Worm (Caenorhabditis elegans) whole organism, young adult: ENCODE data around the gene F57C12.6.

ENCODE experiments used
- C06A6.2 ChIP-seq: fragments of 200-800 bp; sonication (Bioruptor generic); conservative IDR thresholded peaks from 2 replicates; pipeline ENCODE4 v1.3.6; 2022; ENCODE audit warnings: missing genetic modification characterization, missing compliant biosample characterization
- F22D6.2 ChIP-seq: sonication (generic microtip); optimal IDR thresholded peaks from 2 replicates; lab custom pipeline; 2016; ENCODE audit warnings: mild to moderate bottlenecking, missing genetic modification characterization, missing compliant biosample characterization
- F33H1.4 ChIP-seq: fragments of 200-800 bp; sonication (Bioruptor generic); IDR thresholded peaks from 2 replicates; pipeline ENCODE4 v1.3.6; 2022; ENCODE audit warnings: missing genetic modification reagents, missing genetic modification characterization, missing compliant biosample characterization
- K12H6.12 ChIP-seq: fragments of 200-800 bp; sonication (Bioruptor generic); optimal IDR thresholded peaks from 2 replicates; lab custom pipeline; 2018; ENCODE audit warnings: mild to moderate bottlenecking, missing genetic modification characterization, missing compliant biosample characterization
- Y53F4B.3 ChIP-seq: fragments of 200-800 bp; sonication (Bioruptor generic); IDR thresholded peaks from 2 replicates; pipeline ENCODE4 v1.3.6; 2022; ENCODE audit warnings: missing genetic modification reagents, missing genetic modification characterization, missing compliant biosample characterization
- Y67H2A.10 ChIP-seq: fragments of 200-800 bp; sonication (Bioruptor generic); conservative IDR thresholded peaks from 2 replicates; pipeline ENCODE4 v1.3.6; 2022; ENCODE audit warnings: missing genetic modification reagents, missing genetic modification characterization, missing compliant biosample characterization
- Y95B8A.8 ChIP-seq: fragments of 200-800 bp; sonication (Bioruptor generic); IDR thresholded peaks from 2 replicates; pipeline ENCODE4 v1.3.6; 2022; ENCODE audit warnings: missing genetic modification reagents, missing genetic modification characterization, missing compliant biosample characterization
- ZK185.1 ChIP-seq: sonication (generic microtip); optimal IDR thresholded peaks from 2 replicates; lab custom pipeline; 2016; ENCODE audit warnings: mild to moderate bottlenecking, missing genetic modification characterization, missing compliant biosample characterization; ENCODE audit not compliant: poor library complexity, severe bottlenecking
- akir-1 ChIP-seq: fragments of 200-800 bp; sonication (Bioruptor generic); optimal IDR thresholded peaks from 2 replicates; lab custom pipeline; 2018; ENCODE audit warnings: mild to moderate bottlenecking, missing genetic modification characterization, moderate library complexity, missing compliant biosample characterization
- ama-1 ChIP-seq, 3 experiments: fragments of 150-350 bp in 1 of 3; sonication (generic microtip) in 2 of 3; optimal IDR thresholded peaks; 2 replicates each; lab custom pipeline; 2014 to 2018; ENCODE audit warnings: missing biosample characterization in 2 of 3, missing genetic modification characterization in 2 of 3, missing genetic modification reagents in 2 of 3
- attf-6 ChIP-seq: fragments of 200-800 bp; sonication (Bioruptor generic); IDR thresholded peaks from 2 replicates; pipeline ENCODE4 v1.3.6; 2022; ENCODE audit warnings: missing genetic modification reagents, missing genetic modification characterization, missing compliant biosample characterization
- ccch-3 ChIP-seq: fragments of 200-800 bp; sonication (Bioruptor generic); optimal IDR thresholded peaks from 2 replicates; lab custom pipeline; 2018; ENCODE audit warnings: mild to moderate bottlenecking, missing genetic modification characterization, missing compliant biosample characterization
- cebp-1 ChIP-seq, 2 experiments: fragments of 200-800 bp in 1 of 2; sonication (Bioruptor generic) in 1 of 2; sonication (generic microtip) in 1 of 2; IDR thresholded peaks in 1 of 2; optimal IDR thresholded peaks in 1 of 2; 2 replicates each; pipeline versions ENCODE4 v1.3.6 to Lab custom; 2017 to 2022; ENCODE audit warnings: missing compliant biosample characterization in 2 of 2, missing genetic modification characterization in 2 of 2, mild to moderate bottlenecking in 1 of 2, missing genetic modification reagents in 1 of 2, moderate library complexity in 1 of 2
- ceh-27 ChIP-seq: fragments of 200-800 bp; sonication (Bioruptor generic); optimal IDR thresholded peaks from 2 replicates; lab custom pipeline; 2018; ENCODE audit warnings: mild to moderate bottlenecking, missing genetic modification characterization, moderate library complexity, missing compliant biosample characterization
- ceh-40 ChIP-seq: fragments of 200-800 bp; sonication (Bioruptor generic); IDR thresholded peaks from 2 replicates; pipeline ENCODE4 v1.3.6; 2022; ENCODE audit warnings: missing genetic modification characterization, missing compliant biosample characterization
- ceh-79 ChIP-seq: sonication (generic microtip); optimal IDR thresholded peaks from 2 replicates; lab custom pipeline; 2017; ENCODE audit warnings: mild to moderate bottlenecking, missing genetic modification characterization, missing compliant biosample characterization
- die-1 ChIP-seq: sonication (generic microtip); optimal IDR thresholded peaks from 2 replicates; lab custom pipeline; 2016; ENCODE audit warnings: missing genotype, mild to moderate bottlenecking, missing genetic modification characterization, missing compliant biosample characterization
- efl-1 ChIP-seq: fragments of 150-350 bp; optimal IDR thresholded peaks from 2 replicates; lab custom pipeline; 2014; ENCODE audit warnings: missing biosample characterization, missing genetic modification reagents, missing genetic modification characterization
- egl-18 ChIP-seq: fragments of 200-800 bp; sonication (Bioruptor generic); IDR thresholded peaks from 2 replicates; pipeline ENCODE4 v1.3.6; 2022; ENCODE audit warnings: missing genetic modification reagents, missing genetic modification characterization, missing compliant biosample characterization
- egl-44 ChIP-seq: fragments of 200-800 bp; sonication (Bioruptor generic); IDR thresholded peaks from 2 replicates; pipeline ENCODE4 v1.3.6; 2022; ENCODE audit warnings: missing genetic modification reagents, missing genetic modification characterization, missing compliant biosample characterization
- egrh-3 ChIP-seq: fragments of 200-800 bp; sonication (Bioruptor generic); IDR thresholded peaks from 2 replicates; pipeline ENCODE4 v1.3.6; 2022; ENCODE audit warnings: missing genetic modification reagents, missing genetic modification characterization, missing compliant biosample characterization
- hlh-12 ChIP-seq: sonication (generic microtip); optimal IDR thresholded peaks from 2 replicates; lab custom pipeline; 2016; ENCODE audit warnings: missing genetic modification characterization, missing compliant biosample characterization
- hlh-26 ChIP-seq: fragments of 200-800 bp; sonication (Bioruptor generic); conservative IDR thresholded peaks from 2 replicates; pipeline ENCODE4 v1.3.6; 2022; ENCODE audit warnings: missing genetic modification reagents, missing genetic modification characterization, missing compliant biosample characterization
- hmg-1.2 ChIP-seq: fragments of 200-800 bp; sonication (Bioruptor generic); IDR thresholded peaks from 2 replicates; pipeline ENCODE4 v1.3.6; 2022; ENCODE audit warnings: missing genetic modification reagents, missing genetic modification characterization, missing compliant biosample characterization
- let-607 ChIP-seq, 2 experiments: fragments of 200-800 bp in 1 of 2; sonication (Bioruptor generic) in 1 of 2; sonication (generic microtip) in 1 of 2; optimal IDR thresholded peaks; 2 replicates each; lab custom pipeline; 2016 to 2018; ENCODE audit warnings: mild to moderate bottlenecking in 2 of 2, missing compliant biosample characterization in 2 of 2, missing genetic modification characterization in 2 of 2, moderate library complexity in 2 of 2, missing genotype in 1 of 2
- madf-3 ChIP-seq: fragments of 200-800 bp; sonication (Bioruptor generic); IDR thresholded peaks from 2 replicates; pipeline ENCODE4 v1.3.6; 2022; ENCODE audit warnings: missing genetic modification reagents, missing genetic modification characterization, missing compliant biosample characterization
- madf-6 ChIP-seq: fragments of 200-800 bp; sonication (Bioruptor generic); IDR thresholded peaks from 2 replicates; pipeline ENCODE4 v1.3.6; 2022; ENCODE audit warnings: missing genetic modification reagents, missing genetic modification characterization, missing compliant biosample characterization
- mcd-1 ChIP-seq: fragments of 200-800 bp; sonication (Bioruptor generic); IDR thresholded peaks from 2 replicates; pipeline ENCODE4 v1.3.6; 2022; ENCODE audit warnings: missing genetic modification reagents, missing genetic modification characterization, missing compliant biosample characterization
- mxl-1 ChIP-seq: sonication (generic microtip); optimal IDR thresholded peaks from 2 replicates; lab custom pipeline; 2016; ENCODE audit warnings: missing genetic modification characterization, missing compliant biosample characterization
- nfya-2 ChIP-seq: fragments of 200-800 bp; sonication (Bioruptor generic); IDR thresholded peaks from 2 replicates; pipeline ENCODE4 v1.3.6; 2022; ENCODE audit warnings: missing genetic modification reagents, missing genetic modification characterization, missing compliant biosample characterization
- nfyb-1 ChIP-seq: fragments of 200-800 bp; sonication (Bioruptor generic); IDR thresholded peaks from 2 replicates; pipeline ENCODE4 v1.3.6; 2022; ENCODE audit warnings: missing genetic modification reagents, missing genetic modification characterization, missing compliant biosample characterization
- nhr-120 ChIP-seq: fragments of 200-800 bp; sonication (Bioruptor generic); IDR thresholded peaks from 2 replicates; pipeline ENCODE4 v1.3.6; 2022; ENCODE audit warnings: missing genetic modification characterization, missing compliant biosample characterization
- repo-1 ChIP-seq: sonication (generic microtip); optimal IDR thresholded peaks from 2 replicates; lab custom pipeline; 2017; ENCODE audit warnings: mild to moderate bottlenecking, missing genetic modification characterization, missing compliant biosample characterization
- sea-2 ChIP-seq: fragments of 200-800 bp; sonication (Bioruptor generic); IDR thresholded peaks from 2 replicates; pipeline ENCODE4 v1.3.6; 2022; ENCODE audit warnings: missing genetic modification characterization, missing compliant biosample characterization
- snpc-1.1 ChIP-seq: sonication (generic microtip); optimal IDR thresholded peaks from 2 replicates; lab custom pipeline; 2017; ENCODE audit warnings: missing genetic modification characterization, mild to moderate bottlenecking, missing compliant biosample characterization, antibody characterized with exemption, moderate library complexity, missing genotype, missing genetic modification reagents; ENCODE audit not compliant: insufficient read depth
- snpc-1.3 ChIP-seq: sonication (generic microtip); optimal IDR thresholded peaks from 2 replicates; lab custom pipeline; 2017; ENCODE audit warnings: missing genetic modification characterization, mild to moderate bottlenecking, missing compliant biosample characterization, antibody characterized with exemption, moderate library complexity, missing genotype, missing genetic modification reagents; ENCODE audit not compliant: insufficient read depth
- sptf-2 ChIP-seq: fragments of 200-800 bp; sonication (Bioruptor generic); optimal IDR thresholded peaks from 2 replicates; lab custom pipeline; 2018; ENCODE audit warnings: mild to moderate bottlenecking, missing genetic modification characterization, missing compliant biosample characterization
- tlf-1 ChIP-seq: fragments of 200-800 bp; sonication (Bioruptor generic); optimal IDR thresholded peaks from 2 replicates; lab custom pipeline; 2018; ENCODE audit warnings: mild to moderate bottlenecking, missing genetic modification characterization, missing compliant biosample characterization
- zfh-2 ChIP-seq: fragments of 200-800 bp; sonication (Bioruptor generic); conservative IDR thresholded peaks from 2 replicates; pipeline ENCODE4 v1.3.6; 2022; ENCODE audit warnings: missing genetic modification reagents, missing genetic modification characterization, missing compliant biosample characterization
- zim-3 ChIP-seq: sonication (generic microtip); optimal IDR thresholded peaks from 2 replicates; lab custom pipeline; 2017; ENCODE audit warnings: mild to moderate bottlenecking, missing genetic modification characterization, moderate library complexity, missing compliant biosample characterization

F57C12.6 gene

DNA sequence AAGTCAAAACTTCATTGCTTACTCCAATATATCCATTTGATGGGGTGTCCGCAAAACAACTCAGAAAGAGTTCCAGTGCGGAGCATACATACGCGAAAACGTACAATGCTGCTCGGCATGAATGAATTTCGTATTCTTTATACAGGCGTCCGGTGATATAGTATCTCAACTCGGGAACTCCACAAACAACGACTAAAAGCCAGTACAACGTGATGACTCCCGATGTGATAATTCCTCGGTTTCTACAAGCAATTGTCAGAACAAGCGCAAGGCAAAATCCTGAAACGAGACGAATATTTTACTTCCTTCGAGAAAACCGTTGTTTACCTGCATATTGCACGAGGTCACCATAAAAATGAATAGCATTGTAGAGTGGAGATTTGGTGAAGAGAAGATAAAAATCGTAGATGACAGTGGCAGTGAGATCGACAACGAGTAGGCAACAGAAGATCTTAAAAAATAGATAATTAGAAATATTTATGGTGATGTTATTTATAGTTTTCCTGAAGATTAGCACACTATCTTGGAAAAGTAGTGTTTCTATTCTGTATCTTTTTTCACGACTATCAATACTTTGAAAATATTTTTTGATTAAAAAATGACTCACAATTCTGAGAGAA, 31.9 kb upstream of the F57C12.6 start:
- no peak for TF ChIP-seq C06A6.2
- no peak for TF ChIP-seq mxl-1
- TF ChIP-seq ceh-40 (GFP tag; lab: Robert Waterston, UW), result no peak
- no peak for TF ChIP-seq ama-1 (optimal IDR thresholded peaks at IDR 0.05; lab: Kevin White, UChicago)
- no peak for TF ChIP-seq ama-1 (GFP tag; optimal IDR thresholded peaks at IDR 0.05; lab: Kevin White, UChicago)
- no peak for TF ChIP-seq nfyb-1 (GFP tag; lab: Robert Waterston, UW)
- TF ChIP-seq mcd-1, result no peak
- no peak for TF ChIP-seq zim-3 (tag; lab: Kevin White, UChicago)
- no peak for TF ChIP-seq attf-6 (GFP tag; lab: Robert Waterston, UW)
- TF ChIP-seq Y95B8A.8, result no peak
- TF ChIP-seq Y53F4B.3 (GFP tag; lab: Robert Waterston, UW), result no peak

DNA sequence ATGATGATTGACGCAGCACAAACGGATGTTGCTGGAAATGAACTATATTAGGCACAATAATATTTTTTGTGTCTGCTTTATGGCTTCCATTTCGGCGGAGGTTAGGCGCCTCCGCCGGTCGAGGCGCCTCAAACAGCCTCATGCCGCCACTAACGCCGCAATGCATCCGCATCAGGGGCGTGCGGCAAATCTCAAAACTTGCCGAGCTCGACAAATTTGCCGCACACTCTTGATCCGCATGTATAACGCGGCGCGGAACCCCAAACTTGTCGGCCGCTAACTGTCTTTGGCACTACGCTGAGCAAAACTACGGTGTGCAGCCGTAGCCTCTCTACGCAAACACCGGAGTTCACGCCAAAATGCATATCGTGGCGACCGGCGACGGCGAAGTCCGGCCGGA, 28.0 kb upstream of the F57C12.6 start:
- no peak for TF ChIP-seq egrh-3 (GFP tag; lab: Robert Waterston, UW)
- peak; percentile 75 for TF ChIP-seq zfh-2 (GFP tag; lab: Robert Waterston, UW)
- TF ChIP-seq, all 124 proteins: peak for 1

DNA sequence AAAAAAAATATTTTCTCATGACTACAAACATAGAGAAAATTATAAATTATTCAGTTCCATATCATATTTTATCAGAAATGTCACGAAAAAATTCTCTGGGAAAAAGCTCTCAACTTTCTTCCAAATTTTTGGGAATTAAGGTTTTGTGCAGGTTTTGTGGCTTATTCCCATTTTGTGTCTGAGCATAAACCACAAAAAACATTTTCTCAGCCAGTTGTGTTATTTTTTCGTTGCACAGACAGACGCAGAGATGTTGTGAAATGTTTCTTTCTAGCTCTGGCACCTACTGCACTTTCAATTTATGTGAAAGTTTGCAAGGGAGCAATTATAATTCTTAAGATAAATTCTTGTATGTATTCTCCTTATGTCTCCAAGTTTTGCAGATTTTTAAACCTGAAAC, 21.3 kb upstream of the F57C12.6 start:
- no peak for TF ChIP-seq C06A6.2
- TF ChIP-seq madf-6 (GFP tag; lab: Robert Waterston, UW), result no peak
- no peak for TF ChIP-seq Y67H2A.10 (GFP tag; lab: Robert Waterston, UW)
- TF ChIP-seq tlf-1 (GFP tag; lab: Kevin White, UChicago), result no peak
- no peak for TF ChIP-seq F22D6.2 (tag; lab: Kevin White, UChicago)
- TF ChIP-seq F33H1.4 (GFP tag; lab: Robert Waterston, UW), result no peak
- TF ChIP-seq egl-44, result no peak
- TF ChIP-seq snpc-1.3 (tag; lab: Kevin White, UChicago), result no peak
- no peak for TF ChIP-seq egl-18 (GFP tag; lab: Robert Waterston, UW)
- TF ChIP-seq mxl-1, result no peak
- no peak for TF ChIP-seq snpc-1.1 (tag; lab: Kevin White, UChicago)
- no peak for TF ChIP-seq ama-1 (optimal IDR thresholded peaks at IDR 0.05; lab: Kevin White, UChicago)
- TF ChIP-seq ama-1 (GFP tag; optimal IDR thresholded peaks at IDR 0.05; lab: Kevin White, UChicago), result no peak
- TF ChIP-seq ZK185.1, result no peak
- no peak for TF ChIP-seq ceh-79 (tag; lab: Kevin White, UChicago)
- TF ChIP-seq attf-6 (GFP tag; lab: Robert Waterston, UW), result no peak
- TF ChIP-seq akir-1 (GFP tag; lab: Kevin White, UChicago), result no peak
- TF ChIP-seq, all 124 proteins: peak for 0

DNA sequence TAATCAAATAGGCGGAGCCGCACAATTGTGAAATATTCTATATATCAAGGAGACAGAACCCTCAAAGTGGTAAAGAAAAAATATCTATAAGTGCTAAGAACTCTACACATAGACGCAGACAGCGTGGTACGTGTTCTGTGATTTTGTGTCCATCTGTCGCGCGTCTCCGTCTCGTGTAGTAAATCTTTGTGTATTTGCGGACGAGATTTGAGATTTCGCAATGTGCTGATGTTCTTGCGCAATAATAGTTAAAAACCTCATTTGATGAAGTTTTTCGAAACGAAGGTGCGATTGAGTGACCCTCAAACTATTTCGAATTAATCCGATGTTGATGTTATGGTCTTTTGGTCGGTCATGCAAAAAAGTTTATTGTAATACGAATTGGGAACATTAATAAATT, 19.5 kb upstream of the F57C12.6 start:
- TF ChIP-seq ceh-27 (GFP tag; lab: Kevin White, UChicago), result peak; percentile 29
- no peak for TF ChIP-seq hlh-26 (GFP tag; lab: Robert Waterston, UW)
- TF ChIP-seq repo-1, result no peak
- TF ChIP-seq let-607 (tag; optimal IDR thresholded peaks at IDR 0.05; lab: Kevin White, UChicago), result no peak
- TF ChIP-seq sptf-2 (GFP tag; lab: Kevin White, UChicago), result no peak
- no peak for TF ChIP-seq sea-2 (GFP tag; lab: Robert Waterston, UW)
- no peak for TF ChIP-seq nhr-120
- peak; percentile 13; the same call in 1 of the 2 replicates for TF ChIP-seq hmg-1.2 (GFP tag; lab: Robert Waterston, UW)
- TF ChIP-seq ceh-40 (GFP tag; lab: Robert Waterston, UW), result no peak
- no peak for TF ChIP-seq efl-1 (GFP tag; lab: Kevin White, UChicago)
- peak; percentile 96 for TF ChIP-seq cebp-1 (GFP tag; IDR thresholded peaks at IDR 0.05; lab: Robert Waterston, UW)
- TF ChIP-seq cebp-1 (tag; optimal IDR thresholded peaks at IDR 0.05; lab: Kevin White, UChicago), result peak; percentile 99
- no peak for TF ChIP-seq ccch-3
- TF ChIP-seq madf-3, result no peak
- TF ChIP-seq nfya-2 (GFP tag; lab: Robert Waterston, UW), result no peak
- TF ChIP-seq K12H6.12, result peak; percentile 42
- TF ChIP-seq hlh-12, result no peak
- no peak for TF ChIP-seq akir-1 (GFP tag; lab: Kevin White, UChicago)
- TF ChIP-seq die-1 (tag; lab: Kevin White, UChicago), result no peak
